Worm (Caenorhabditis elegans): ENCODE results near the gene ccch-3.

Gene ccch-3

DNA sequence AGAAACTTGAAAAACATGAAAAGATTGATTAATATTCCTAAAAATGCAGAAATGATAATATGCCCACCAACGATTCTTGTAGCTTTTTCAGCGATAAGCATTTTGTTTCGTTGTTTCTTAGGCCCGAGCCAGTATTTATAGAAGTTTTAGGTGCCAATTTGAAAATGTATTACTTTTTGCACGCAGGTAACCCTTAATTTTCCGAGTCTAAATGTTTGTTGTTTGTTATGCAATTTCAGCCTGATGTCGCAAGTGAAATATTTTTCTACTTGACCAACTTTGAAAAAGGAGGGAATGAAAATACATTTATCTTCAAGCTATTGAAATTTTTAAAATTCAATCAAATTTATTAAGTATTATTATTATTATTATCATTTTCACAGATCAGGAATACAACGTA is 27.4 kb downstream of the ccch-3 start, which contains the start of gene srx-113:
Gene srx-113 (minus strand): TSS at position 101 of the 400 bp plus-strand sequence.
- TF ChIP-seq tbx-2 (tag; optimal IDR thresholded peaks at IDR 0.05) (no peak), fkh-6 (tag; optimal IDR thresholded peaks at IDR 0.05) (no peak), mec-3 (tag; optimal IDR thresholded peaks at IDR 0.05; ENCODE audit: borderline replicate concordance) (no peak), syd-9 (tag; optimal IDR thresholded peaks at IDR 0.05) (no peak), K02D7.2 (tag; optimal IDR thresholded peaks at IDR 0.05) (no peak), madf-2 (tag; optimal IDR thresholded peaks at IDR 0.05) (no peak), pqm-1 (tag; optimal IDR thresholded peaks at IDR 0.05) (no peak), T23F11.4 (GFP tag; optimal IDR thresholded peaks at IDR 0.05) (no peak), C08G9.2 (tag; optimal IDR thresholded peaks at IDR 0.05) (no peak)

DNA sequence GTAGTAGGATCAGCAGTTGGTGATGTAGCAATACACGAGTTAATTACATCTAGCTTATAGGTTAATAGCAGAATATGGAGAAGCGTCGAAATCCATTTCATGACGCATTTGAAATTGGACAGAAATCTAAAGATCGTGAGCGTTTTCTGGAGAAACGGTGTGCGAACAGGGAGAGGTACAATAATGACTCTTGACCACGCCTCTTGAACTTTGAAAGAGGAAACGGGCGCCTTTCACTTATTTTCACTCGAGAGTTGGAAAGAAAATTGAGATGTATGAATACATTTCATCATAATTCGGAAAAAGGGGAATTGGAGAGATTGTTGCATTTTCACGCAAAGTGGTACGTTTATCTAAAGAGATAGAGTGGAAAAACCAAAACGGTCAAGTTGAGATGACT is 29.7 kb downstream of the ccch-3 start, which contains the start of gene F56H9.6:
Gene F56H9.6 (minus strand): TSS at position 101 of the 400 bp plus-strand sequence.
- TF ChIP-seq pax-1 (tag; optimal IDR thresholded peaks at IDR 0.05) (no peak), gmeb-2 (tag; optimal IDR thresholded peaks at IDR 0.05) (no peak), hlh-13 (GFP tag; optimal IDR thresholded peaks at IDR 0.05) (no peak), ztf-16 (tag; optimal IDR thresholded peaks at IDR 0.05) (no peak), rnt-1 (tag; optimal IDR thresholded peaks at IDR 0.05) (no peak), unc-86 (tag; optimal IDR thresholded peaks at IDR 0.05) (no peak), hlh-8 (tag; optimal IDR thresholded peaks at IDR 0.05) (no peak), eyg-1 (tag; optimal IDR thresholded peaks at IDR 0.05) (no peak), K09A11.1 (tag; optimal IDR thresholded peaks at IDR 0.05; ENCODE audit: insufficient read depth) (no peak)

DNA sequence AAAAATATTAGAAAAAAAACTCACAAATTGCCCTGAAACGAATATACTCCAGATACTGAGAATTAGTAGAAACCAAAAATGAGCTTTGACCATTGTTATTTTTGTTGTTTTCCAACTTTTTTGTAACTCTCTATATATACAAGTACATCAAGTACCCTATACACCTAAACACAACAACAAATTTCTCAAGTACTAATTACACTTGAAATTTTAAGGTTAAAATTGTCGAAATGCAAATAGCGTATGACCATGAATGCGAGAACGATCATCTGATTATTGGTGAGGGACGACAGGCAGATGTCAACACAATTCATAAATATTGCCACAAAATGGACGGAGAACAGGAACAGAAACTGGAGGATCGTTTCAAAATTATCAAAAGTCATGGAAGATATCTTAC is 35.1 kb downstream of the ccch-3 start, which contains the start of gene F56H9.9:
Gene F56H9.9 (minus strand): TSS at position 101 of the 400 bp plus-strand sequence.
- TF ChIP-seq unc-3 (GFP tag; conservative IDR thresholded peaks at IDR 0.05), result no peak
- TF ChIP-seq unc-3 (tag; optimal IDR thresholded peaks at IDR 0.05), result no peak
- TF ChIP-seq ceh-6 (GFP tag; optimal IDR thresholded peaks at IDR 0.05), result no peak
- no peak for TF ChIP-seq ceh-22 (tag; optimal IDR thresholded peaks at IDR 0.05)
- TF ChIP-seq T23F11.4 (GFP tag; optimal IDR thresholded peaks at IDR 0.05), result no peak
- no peak for TF ChIP-seq lim-6 (tag; optimal IDR thresholded peaks at IDR 0.05)
- TF ChIP-seq nhr-232 (tag; optimal IDR thresholded peaks at IDR 0.05), result no peak
- no peak for TF ChIP-seq pros-1 (tag; optimal IDR thresholded peaks at IDR 0.05)

DNA sequence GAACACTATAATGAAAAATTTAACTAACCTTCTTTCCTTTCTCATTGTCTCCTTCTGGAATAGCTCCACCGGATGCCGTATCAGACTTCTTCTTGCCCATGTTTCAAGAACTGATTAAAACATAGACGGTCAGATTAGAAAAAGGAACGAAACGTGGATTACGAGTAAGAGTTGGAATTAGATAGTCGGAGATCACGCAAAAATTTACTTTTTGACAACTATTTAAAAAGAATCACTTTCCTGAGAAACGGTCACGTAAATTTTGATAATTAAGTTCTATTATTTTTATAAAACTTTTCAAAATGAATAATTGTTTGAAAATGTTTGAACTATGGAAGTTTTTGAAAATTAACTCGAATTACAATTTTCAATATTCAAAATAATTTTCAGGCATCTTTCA is 47.4 kb downstream of the ccch-3 start, which contains the start of gene cyc-2.2:
Gene cyc-2.2 (minus strand): TSS at position 101 of the 400 bp plus-strand sequence.
- TF ChIP-seq dve-1 (tag; optimal IDR thresholded peaks at IDR 0.05) (no peak), eyg-1 (tag; optimal IDR thresholded peaks at IDR 0.05) (no peak), nhr-11 (tag; optimal IDR thresholded peaks at IDR 0.05) (no peak), T23F11.4 (GFP tag; optimal IDR thresholded peaks at IDR 0.05) (no peak)

DNA sequence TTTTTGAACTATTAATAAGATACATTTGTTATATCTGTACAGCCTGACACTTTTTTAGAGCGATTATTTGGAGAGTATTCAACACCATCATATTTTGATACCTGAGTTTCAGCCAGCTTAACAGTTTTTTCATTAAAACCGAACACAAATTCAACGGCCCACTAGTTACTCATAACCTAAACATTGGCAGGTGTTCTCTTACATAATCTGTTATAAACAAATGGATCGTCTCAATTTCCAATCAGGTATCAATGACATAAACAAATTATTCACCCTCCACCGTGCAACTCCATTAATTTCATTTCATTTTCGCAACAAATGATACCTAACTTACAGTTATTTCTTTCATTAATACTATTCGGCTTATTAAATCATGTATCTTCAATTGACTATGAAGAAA is 48.5 kb downstream of the ccch-3 start, which contains the start of gene cubn-1:
Gene cubn-1 (plus strand): TSS at position 301 of the 400 bp plus-strand sequence.
- TF ChIP-seq K02D7.2 (tag; optimal IDR thresholded peaks at IDR 0.05) (no peak), ceh-48 (tag; optimal IDR thresholded peaks at IDR 0.05) (no peak), pha-4 (tag; optimal IDR thresholded peaks at IDR 0.05) (no peak), ceh-2 (tag; optimal IDR thresholded peaks at IDR 0.05) (no peak), nhr-232 (tag; optimal IDR thresholded peaks at IDR 0.05) (no peak), unc-3 (GFP tag; conservative IDR thresholded peaks at IDR 0.05) (no peak), unc-3 (tag; optimal IDR thresholded peaks at IDR 0.05) (no peak), unc-86 (tag; optimal IDR thresholded peaks at IDR 0.05) (no peak), madf-2 (tag; optimal IDR thresholded peaks at IDR 0.05) (no peak), dve-1 (tag; optimal IDR thresholded peaks at IDR 0.05) (no peak), unc-42 (tag; optimal IDR thresholded peaks at IDR 0.05) (no peak), ceh-9 (tag; optimal IDR thresholded peaks at IDR 0.05) (no peak), hlh-13 (GFP tag; optimal IDR thresholded peaks at IDR 0.05) (no peak), F13H6.1 (tag; optimal IDR thresholded peaks at IDR 0.05) (no peak), pax-1 (tag; optimal IDR thresholded peaks at IDR 0.05) (no peak), lim-6 (tag; optimal IDR thresholded peaks at IDR 0.05) (no peak), K09A11.1 (tag; optimal IDR thresholded peaks at IDR 0.05; ENCODE audit: insufficient read depth) (no peak)

Data from whole organism, late embryonic.